Worm (Caenorhabditis elegans) whole organism, L2 larva: ENCODE measurements around the gene W02H3.1.

Source experiments
- R02D3.7 ChIP-seq: fragments of 150-350 bp; optimal IDR thresholded peaks from 2 replicates; lab custom pipeline; 2014; ENCODE audit warnings: missing biosample characterization, missing genetic modification characterization
- aly-2 ChIP-seq: fragments of 150-350 bp; optimal IDR thresholded peaks from 2 replicates; lab custom pipeline; 2014; ENCODE audit warnings: missing biosample characterization, missing genetic modification characterization
- ceh-82 ChIP-seq: fragments of 150-350 bp; optimal IDR thresholded peaks from 2 replicates; lab custom pipeline; 2014; ENCODE audit warnings: missing biosample characterization, missing genetic modification characterization
- lin-13 ChIP-seq: fragments of 150-350 bp; optimal IDR thresholded peaks from 2 replicates; lab custom pipeline; 2014; ENCODE audit warnings: missing biosample characterization, missing genetic modification reagents, missing genetic modification characterization
- lin-39 ChIP-seq: fragments of 150-350 bp; optimal IDR thresholded peaks from 2 replicates; lab custom pipeline; 2014; ENCODE audit warnings: missing biosample characterization, missing genetic modification reagents, missing genetic modification characterization
- nhr-11 ChIP-seq: fragments of 150-350 bp; optimal IDR thresholded peaks from 2 replicates; lab custom pipeline; 2014; ENCODE audit warnings: missing biosample characterization, missing genetic modification characterization
- sem-4 ChIP-seq: fragments of 150-350 bp; optimal IDR thresholded peaks from 2 replicates; lab custom pipeline; 2014; ENCODE audit warnings: missing biosample characterization, missing genetic modification reagents, missing genetic modification characterization
- unc-39 ChIP-seq: fragments of 150-350 bp; optimal IDR thresholded peaks from 2 replicates; lab custom pipeline; 2014; ENCODE audit warnings: missing biosample characterization, missing genetic modification characterization
- zag-1 ChIP-seq: fragments of 150-350 bp; optimal IDR thresholded peaks from 2 replicates; lab custom pipeline; 2014; ENCODE audit warnings: missing biosample characterization, missing genetic modification characterization

DNA sequence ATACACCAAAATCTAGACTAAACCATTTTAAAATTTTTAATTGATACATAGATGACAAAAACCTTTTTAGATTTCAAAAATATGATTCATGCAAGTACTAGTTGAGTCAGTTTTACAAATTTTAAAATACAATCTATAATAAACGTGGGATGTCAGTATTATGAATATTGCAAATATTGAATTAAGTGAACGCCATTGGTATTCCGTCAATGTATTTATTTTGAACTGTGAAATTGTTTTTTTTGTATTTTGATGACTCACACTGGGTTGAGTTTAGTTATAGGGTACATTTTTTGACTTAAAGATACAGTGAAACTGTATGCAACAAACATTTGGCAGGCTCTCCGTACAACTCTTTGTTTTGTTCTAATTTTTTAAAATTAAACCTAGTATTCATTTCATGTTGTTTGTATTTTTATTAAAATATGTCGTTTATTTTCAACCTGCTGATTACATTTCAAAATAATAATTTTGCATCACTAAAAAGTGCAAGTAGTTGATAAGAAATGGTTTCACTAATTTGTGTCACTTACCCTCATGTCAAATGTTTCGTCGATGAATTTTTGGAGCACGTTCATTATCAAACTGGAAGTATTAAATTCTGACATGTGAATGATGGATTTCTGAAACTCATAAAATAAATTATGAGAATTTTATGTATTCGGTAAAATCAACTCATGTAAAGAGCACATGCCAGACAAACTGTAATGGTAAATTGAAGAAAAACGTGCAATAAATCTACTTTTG lies at the start of gene W02H3.1:
- TF ChIP-seq unc-39 (tag; lab: Kevin White, UChicago) (no peak), zag-1 (tag; lab: Kevin White, UChicago) (no peak), lin-13 (GFP tag; lab: Kevin White, UChicago) (no peak), lin-39 (no peak), aly-2 (tag; lab: Kevin White, UChicago) (no peak), sem-4 (tag; lab: Kevin White, UChicago) (no peak), nhr-11 (no peak), R02D3.7 (tag; lab: Kevin White, UChicago) (no peak), ceh-82 (no peak)
